Fruit fly (Drosophila melanogaster) S2 (cell line): ENCODE measurements around the gene CG7789.

ENCODE experiments used
- CG8478 ChIP-seq: fragments of >200 bp; optimal IDR thresholded peaks from 2 replicates; lab custom pipeline; 2018
- CTCF ChIP-seq, 2 experiments: fragments of >200 bp; optimal IDR thresholded peaks; 2 replicates each; lab custom pipeline; 2018

dm6 chr3R:29783210-29783609, 19.8 kb upstream of the CG7789 start:
- TF ChIP-seq CG8478 (lab: Kevin White, UChicago) (no peak), CTCF (optimal IDR thresholded peaks at IDR 0.05; lab: Kevin White, UChicago) (no peak)
